Worm (Caenorhabditis elegans): Measurements from ENCODE around the gene sulp-5.

sulp-5 gene

DNA sequence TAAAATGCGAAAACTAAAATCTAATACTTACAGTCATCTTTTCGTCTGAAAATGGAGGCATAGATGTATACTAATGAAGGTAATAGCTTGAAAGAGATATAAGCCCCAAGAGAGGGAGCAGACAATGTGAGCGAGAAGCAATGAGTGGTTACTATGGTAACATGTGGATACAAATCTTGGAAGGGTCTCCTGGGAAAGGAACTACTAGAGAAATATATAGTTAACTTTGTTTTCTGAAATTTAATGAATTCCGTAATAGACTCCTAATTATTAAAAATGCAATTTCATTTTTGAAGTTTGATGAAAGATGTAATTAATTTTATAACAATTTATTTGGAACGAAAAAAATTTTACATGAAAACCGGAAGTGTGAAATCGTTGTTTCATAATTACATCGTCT is 47.5 kb downstream of the sulp-5 start, which contains the start of gene osm-6:
Gene osm-6, minus strand, starts transcription at position 101 of the 400 bp plus-strand sequence.
- TF ChIP-seq nhr-23 (tag; optimal IDR thresholded peaks at IDR 0.05) (no peak), lin-13 (GFP tag; optimal IDR thresholded peaks at IDR 0.05) (no peak)

- no peak for TF ChIP-seq R02D3.7 (tag; optimal IDR thresholded peaks at IDR 0.05)
- TF ChIP-seq snpc-4 (tag; optimal IDR thresholded peaks at IDR 0.05), result no peak
- no peak for TF ChIP-seq unc-39 (tag; optimal IDR thresholded peaks at IDR 0.05)
- TF ChIP-seq skn-1 (tag; optimal IDR thresholded peaks at IDR 0.05), result no peak
- no peak for TF ChIP-seq nhr-23 (tag; optimal IDR thresholded peaks at IDR 0.05)
- no peak for TF ChIP-seq nhr-12 (tag; optimal IDR thresholded peaks at IDR 0.05)
- no peak for TF ChIP-seq blmp-1 (tag; optimal IDR thresholded peaks at IDR 0.05; ENCODE audit: insufficient read depth)
- TF ChIP-seq nhr-11 (tag; optimal IDR thresholded peaks at IDR 0.05), result no peak
- no peak for TF ChIP-seq nhr-129 (tag; optimal IDR thresholded peaks at IDR 0.05)
- no peak for TF ChIP-seq ztf-1 (GFP tag; conservative IDR thresholded peaks at IDR 0.05)
- no peak for TF ChIP-seq sma-9 (GFP tag; optimal IDR thresholded peaks at IDR 0.05)
- TF ChIP-seq sma-9 (tag; optimal IDR thresholded peaks at IDR 0.05), result no peak
- no peak for TF ChIP-seq nhr-77 (tag; optimal IDR thresholded peaks at IDR 0.05)
- TF ChIP-seq F13H6.1 (tag; optimal IDR thresholded peaks at IDR 0.05), result no peak
- TF ChIP-seq ceh-16 (tag; optimal IDR thresholded peaks at IDR 0.05), result no peak
- TF ChIP-seq nhr-237 (tag; optimal IDR thresholded peaks at IDR 0.05), result no peak
- TF ChIP-seq lin-13 (GFP tag; optimal IDR thresholded peaks at IDR 0.05), result no peak
- no peak for TF ChIP-seq gmeb-1 (tag; optimal IDR thresholded peaks at IDR 0.05)
Observed at ce11 chrV:11929046-11929590, 49.3 kb downstream of the sulp-5 start, which contains the start of gene F58H1.2. TSS of gene F58H1.2 (plus strand) at chrV:11929096.
